Fruit fly (Drosophila melanogaster): ENCODE data around the gene CG16711.

CG16711 gene

DNA sequence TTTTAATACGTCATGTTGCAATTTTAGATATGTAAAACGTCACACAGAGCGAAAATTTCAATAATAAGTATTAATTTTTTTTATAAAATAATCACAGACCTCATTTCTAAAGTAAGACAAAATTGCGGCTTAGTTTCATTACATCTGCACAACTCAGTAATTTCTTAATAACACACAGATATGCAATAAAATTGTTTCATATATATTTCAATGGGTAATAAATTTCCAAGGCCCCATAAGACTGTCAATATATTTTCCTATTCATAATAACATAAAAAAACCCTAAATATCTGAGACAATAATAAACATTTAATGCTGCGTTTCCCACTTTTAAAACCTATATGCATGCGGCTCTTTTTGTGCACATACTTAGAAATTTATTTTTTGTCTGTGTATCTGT is 8.5 kb upstream of the CG16711 start (continued):
- no peak for TF ChIP-seq CG10543 (GFP tag; optimal IDR thresholded peaks at IDR 0.05)
- TF ChIP-seq Oli (tag; optimal IDR thresholded peaks at IDR 0.05): peak; percentile 46
- TF ChIP-seq slou (GFP tag; optimal IDR thresholded peaks at IDR 0.05): peak; percentile 35
- TF ChIP-seq CG4424 (GFP tag; optimal IDR thresholded peaks at IDR 0.05): peak; percentile 14
- no peak for TF ChIP-seq CG10274 (GFP tag; optimal IDR thresholded peaks at IDR 0.05)
- no peak for TF ChIP-seq ash1 (GFP tag; optimal IDR thresholded peaks at IDR 0.05)
- peak; percentile 28 for TF ChIP-seq CG17385 (GFP tag; optimal IDR thresholded peaks at IDR 0.05)
- TF ChIP-seq NfI (GFP tag; optimal IDR thresholded peaks at IDR 0.05): peak; percentile 30
- TF ChIP-seq Ets97D (GFP tag; optimal IDR thresholded peaks at IDR 0.05): no peak
- no peak for TF ChIP-seq chm (GFP tag; IDR thresholded peaks at IDR 0.05)
- no peak for TF ChIP-seq sima (GFP tag; optimal IDR thresholded peaks at IDR 0.05)
- TF ChIP-seq CG16863 (GFP tag; optimal IDR thresholded peaks at IDR 0.05): no peak
- no peak for TF ChIP-seq CG4854 (GFP tag; optimal IDR thresholded peaks at IDR 0.05)
- TF ChIP-seq CG14667 (GFP tag; IDR thresholded peaks at IDR 0.05): no peak
- no peak for TF ChIP-seq tio (GFP tag; optimal IDR thresholded peaks at IDR 0.05)
- no peak for TF ChIP-seq HmgZ (tag; optimal IDR thresholded peaks at IDR 0.05)
- TF ChIP-seq tgo (GFP tag; IDR thresholded peaks at IDR 0.05): no peak
- no peak for TF ChIP-seq sna (GFP tag; IDR thresholded peaks at IDR 0.05; ENCODE audit: partially characterized antibody)
- TF ChIP-seq ATbp (GFP tag; optimal IDR thresholded peaks at IDR 0.05): peak; percentile 28
- TF ChIP-seq CG11695 (GFP tag; IDR thresholded peaks at IDR 0.05): 0 out of 3 replicates have a peak, but pooled peaks have one; percentile 33
- peak; percentile 3 for TF ChIP-seq Fer2 (tag; optimal IDR thresholded peaks at IDR 0.05)
- TF ChIP-seq Dref (GFP tag; IDR thresholded peaks at IDR 0.05): no peak
- peak in 1 of 2 experiments; percentile 33 for TF ChIP-seq Eip74EF (GFP tag; optimal IDR thresholded peaks at IDR 0.05)
- no peak for TF ChIP-seq HLHmδ (GFP tag; optimal IDR thresholded peaks at IDR 0.05)
- TF ChIP-seq CG1602 (GFP tag; optimal IDR thresholded peaks at IDR 0.05): peak; percentile 17
- TF ChIP-seq CG11093 (GFP tag; IDR thresholded peaks at IDR 0.05): no peak
- no peak for TF ChIP-seq GATAe (GFP tag; conservative IDR thresholded peaks at IDR 0.05)
- peak; percentile 14 for TF ChIP-seq fd3F (GFP tag; optimal IDR thresholded peaks at IDR 0.05)
- peak; percentile 47; the same call in 1 of the 2 replicates for TF ChIP-seq Ptx1 (GFP tag; IDR thresholded peaks at IDR 0.05)
- peak; percentile 47 for TF ChIP-seq CG17359 (tag; optimal IDR thresholded peaks at IDR 0.05)
- TF ChIP-seq nerfin-2 (GFP tag; IDR thresholded peaks at IDR 0.05; ENCODE audit: partially characterized antibody): no peak
- no peak for TF ChIP-seq MBD-R2 (GFP tag; IDR thresholded peaks at IDR 0.05)
- no peak for TF ChIP-seq CG8359 (GFP tag; optimal IDR thresholded peaks at IDR 0.05; ENCODE audit: borderline replicate concordance)
- peak; percentile 21 for TF ChIP-seq caup (GFP tag; optimal IDR thresholded peaks at IDR 0.05; ENCODE audit: severe bottlenecking)
- no peak for TF ChIP-seq Scr (GFP tag; IDR thresholded peaks at IDR 0.05; ENCODE audit: partially characterized antibody)
- no peak for TF ChIP-seq jumu (GFP tag; optimal IDR thresholded peaks at IDR 0.05)
- no peak for TF ChIP-seq Jarid2 (GFP tag; optimal IDR thresholded peaks at IDR 0.05)
- TF ChIP-seq Six4 (GFP tag; optimal IDR thresholded peaks at IDR 0.05): no peak
- TF ChIP-seq CG3847 (GFP tag; IDR thresholded peaks at IDR 0.05): no peak
- TF ChIP-seq sens (GFP tag): peak; percentile 64
- TF ChIP-seq CG31224 (GFP tag; IDR thresholded peaks at IDR 0.05): no peak
- peak; percentile 6 for TF ChIP-seq tap (tag; optimal IDR thresholded peaks at IDR 0.05)
- peak; percentile 26 for TF ChIP-seq CG9727 (GFP tag; optimal IDR thresholded peaks at IDR 0.05)
- TF ChIP-seq CG11723 (GFP tag; optimal IDR thresholded peaks at IDR 0.05): no peak
- peak; percentile 67 for TF ChIP-seq CG15269 (tag; optimal IDR thresholded peaks at IDR 0.05)
- TF ChIP-seq CG32767 (GFP tag; IDR thresholded peaks at IDR 0.05): no peak
- TF ChIP-seq CG7928 (GFP tag; optimal IDR thresholded peaks at IDR 0.05): no peak
- TF ChIP-seq Med (GFP tag): no peak
- peak; percentile 63 for TF ChIP-seq CG2712 (tag; optimal IDR thresholded peaks at IDR 0.05)
- peak; percentile 48 for TF ChIP-seq CG2120 (GFP tag; optimal IDR thresholded peaks at IDR 0.05)
- no peak for TF ChIP-seq hth (optimal IDR thresholded peaks at IDR 0.05)

All from whole organism, embryonic.